Worm (Caenorhabditis elegans) whole organism, midembryonic: ENCODE data around the gene nduf-11.

Experiments used
- T22C8.4 ChIP-seq: fragments of 200-800 bp; sonication (Bioruptor generic); IDR thresholded peaks from 2 replicates; pipeline ENCODE4 v1.3.6; 2022; ENCODE audit warnings: missing genetic modification characterization, missing compliant biosample characterization
- cog-1 ChIP-seq: sonication (generic microtip); optimal IDR thresholded peaks from 2 replicates; lab custom pipeline; 2016; ENCODE audit warnings: missing genetic modification characterization, missing compliant biosample characterization
- flt-1 ChIP-seq: fragments of 200-800 bp; sonication (Bioruptor generic); IDR thresholded peaks from 2 replicates; pipeline ENCODE4 v1.3.6; 2022; ENCODE audit warnings: missing genetic modification characterization, missing compliant biosample characterization
- klf-2 ChIP-seq: fragments of 200-800 bp; sonication (Bioruptor generic); conservative IDR thresholded peaks from 2 replicates; pipeline ENCODE4 v1.3.6; 2022; ENCODE audit warnings: missing genetic modification reagents, missing genetic modification characterization, missing compliant biosample characterization
- med-1 ChIP-seq: sonication (generic microtip); optimal IDR thresholded peaks from 2 replicates; lab custom pipeline; 2017; ENCODE audit warnings: missing genetic modification characterization, mild to moderate bottlenecking, missing compliant biosample characterization, antibody characterized with exemption, missing genetic modification reagents; ENCODE audit not compliant: insufficient read depth
- ref-1 ChIP-seq: fragments of 200-800 bp; sonication (Bioruptor generic); conservative IDR thresholded peaks from 2 replicates; pipeline ENCODE4 v1.3.6; 2022; ENCODE audit warnings: missing genetic modification reagents, missing genetic modification characterization, missing compliant biosample characterization
- tab-1 ChIP-seq: fragments of 200-800 bp; sonication (Bioruptor generic); IDR thresholded peaks from 2 replicates; pipeline ENCODE4 v1.3.6; 2022; ENCODE audit warnings: missing genetic modification characterization, missing compliant biosample characterization
- ztf-23 ChIP-seq: fragments of 200-800 bp; sonication (Bioruptor generic); IDR thresholded peaks from 2 replicates; pipeline ENCODE4 v1.3.6; 2022; ENCODE audit warnings: missing genetic modification reagents, missing genetic modification characterization, missing compliant biosample characterization
- ztf-29 ChIP-seq: fragments of 200-800 bp; sonication (Bioruptor generic); IDR thresholded peaks from 2 replicates; pipeline ENCODE4 v1.3.6; 2022; ENCODE audit warnings: missing genetic modification reagents, missing genetic modification characterization, missing compliant biosample characterization

nduf-11 gene

DNA sequence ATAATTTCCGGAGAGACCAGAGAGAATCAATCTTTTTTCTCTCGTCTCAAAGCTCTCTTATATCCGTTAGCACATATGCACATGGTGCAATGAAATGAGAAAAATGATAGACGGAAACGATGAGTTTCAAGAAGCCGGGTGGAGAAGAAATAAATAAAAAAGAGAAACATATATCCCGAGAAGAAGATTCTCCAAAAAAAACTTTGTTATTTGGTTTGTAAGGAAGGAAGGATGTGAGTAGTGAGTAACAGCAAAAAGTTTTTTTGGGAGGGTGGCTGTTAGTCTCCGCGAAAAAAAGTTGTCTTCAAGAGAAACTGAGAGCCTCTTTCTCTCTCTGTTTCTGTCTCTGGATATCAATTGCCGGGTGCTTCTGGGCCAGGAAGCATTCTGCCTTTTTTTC lies 28.8 kb downstream of the nduf-11 start:
- TF ChIP-seq klf-2 = no peak
- TF ChIP-seq T22C8.4 (GFP tag; lab: Robert Waterston, UW) = no peak
- TF ChIP-seq ref-1 (GFP tag; lab: Robert Waterston, UW) = no peak
- TF ChIP-seq med-1 (GFP tag; lab: Kevin White, UChicago) = no peak
- no peak for TF ChIP-seq tab-1 (GFP tag; lab: Robert Waterston, UW)
- TF ChIP-seq ztf-29 (GFP tag; lab: Robert Waterston, UW) = no peak
- no peak for TF ChIP-seq ztf-23
- no peak for TF ChIP-seq cog-1 (tag; lab: Kevin White, UChicago)
- TF ChIP-seq flt-1 (GFP tag; lab: Robert Waterston, UW) = no peak

DNA sequence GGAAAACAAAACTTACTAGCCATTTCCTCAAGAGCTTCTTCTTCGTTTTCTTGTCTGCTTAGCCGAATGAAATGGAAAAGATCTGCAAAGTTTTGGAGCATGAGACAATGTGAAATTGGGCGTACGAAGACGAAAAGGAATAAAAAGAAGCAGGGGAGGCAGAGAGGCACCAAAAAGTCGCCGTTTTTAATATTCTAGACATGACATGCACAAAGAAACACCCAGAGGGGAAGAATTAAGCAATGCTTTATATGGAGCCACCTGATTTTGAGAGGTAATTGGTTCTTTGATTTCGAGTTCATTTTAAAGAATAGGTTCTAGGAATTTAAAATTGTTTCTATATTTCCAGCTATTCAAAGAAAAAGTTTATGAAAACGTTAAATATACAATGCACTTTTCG lies 31.3 kb downstream of the nduf-11 start, which contains the start of gene T24F1.4:
T24F1.4 (minus strand) TSS at position 101 of the 400 bp plus-strand sequence.
- TF ChIP-seq ztf-29 (GFP tag; lab: Robert Waterston, UW) = no peak
- no peak for TF ChIP-seq tab-1 (GFP tag; lab: Robert Waterston, UW)
- TF ChIP-seq flt-1 (GFP tag; lab: Robert Waterston, UW) = no peak
- TF ChIP-seq klf-2 = no peak
- TF ChIP-seq med-1 (GFP tag; lab: Kevin White, UChicago) = no peak
- no peak for TF ChIP-seq T22C8.4 (GFP tag; lab: Robert Waterston, UW)
- no peak for TF ChIP-seq ref-1 (GFP tag; lab: Robert Waterston, UW)
- TF ChIP-seq ztf-23 = no peak
- no peak for TF ChIP-seq cog-1 (tag; lab: Kevin White, UChicago)

DNA sequence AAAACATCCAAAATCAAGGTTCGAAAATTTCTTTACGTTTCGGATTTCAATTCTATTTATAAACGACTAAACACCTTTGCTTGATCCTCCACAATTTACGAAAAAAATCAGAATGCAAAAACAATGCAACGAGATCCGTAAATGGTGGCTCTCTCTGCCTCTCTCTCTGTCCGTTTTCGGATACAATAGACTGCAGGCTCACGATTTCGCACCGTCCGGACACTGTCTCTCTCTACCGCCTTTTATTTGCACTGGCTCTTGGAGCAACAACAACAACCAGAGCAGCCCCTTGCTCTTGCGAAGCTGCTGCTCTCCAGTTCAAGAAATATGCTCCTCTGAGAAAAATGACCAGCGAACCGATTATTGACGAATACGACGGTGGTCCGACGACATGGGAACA lies 33.2 kb downstream of the nduf-11 start, which contains the start of gene T24F1.7:
T24F1.7 (plus strand) TSS at position 301 of the 400 bp plus-strand sequence.
- no peak for TF ChIP-seq ztf-23
- no peak for TF ChIP-seq klf-2
- TF ChIP-seq tab-1 (GFP tag; lab: Robert Waterston, UW) = 0 out of 2 replicates have a peak, but pooled peaks have one; percentile 13

DNA sequence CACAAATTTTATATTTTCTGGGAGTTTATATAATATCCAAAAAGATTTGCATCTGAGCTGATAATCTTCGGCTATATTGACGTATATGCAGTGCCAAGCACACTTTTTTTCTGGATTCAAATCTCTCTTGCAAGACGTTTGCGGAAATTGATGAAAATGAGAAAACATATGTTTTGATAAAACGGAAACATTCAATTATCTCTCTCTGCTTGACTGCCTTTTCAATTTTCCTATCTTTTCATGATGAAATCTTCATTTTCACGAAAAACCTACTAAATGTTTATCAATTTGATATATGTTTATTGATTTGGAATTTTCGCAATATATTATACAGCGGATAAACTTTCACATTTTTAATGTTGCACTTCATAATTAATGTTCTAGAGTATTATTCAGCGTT lies 37.5 kb downstream of the nduf-11 start:
- TF ChIP-seq ref-1 (GFP tag; lab: Robert Waterston, UW) = no peak
- no peak for TF ChIP-seq flt-1 (GFP tag; lab: Robert Waterston, UW)
- no peak for TF ChIP-seq tab-1 (GFP tag; lab: Robert Waterston, UW)
- no peak for TF ChIP-seq cog-1 (tag; lab: Kevin White, UChicago)
- no peak for TF ChIP-seq T22C8.4 (GFP tag; lab: Robert Waterston, UW)
- TF ChIP-seq ztf-29 (GFP tag; lab: Robert Waterston, UW) = no peak
- TF ChIP-seq ztf-23 = no peak
- TF ChIP-seq klf-2 = no peak
- TF ChIP-seq med-1 (GFP tag; lab: Kevin White, UChicago) = no peak

DNA sequence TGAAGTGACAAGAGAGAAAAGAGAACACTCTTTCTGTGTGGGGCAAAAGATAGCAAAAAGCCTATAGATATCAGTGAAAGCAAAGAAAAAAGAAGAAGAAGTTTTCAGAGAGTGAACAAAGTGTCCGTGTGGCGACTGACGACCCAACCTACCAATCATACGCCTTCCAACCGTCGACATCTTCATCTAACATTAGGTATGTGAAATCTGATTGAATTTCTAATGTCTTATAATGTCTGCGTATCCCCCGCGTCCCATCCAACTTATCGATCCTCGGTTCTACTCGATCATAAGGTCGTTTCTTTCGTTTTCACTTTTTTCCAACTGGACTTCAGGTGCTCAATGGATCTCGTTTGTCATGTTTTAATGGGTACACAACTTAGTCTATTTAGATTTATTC lies 38.1 kb downstream of the nduf-11 start:
- TF ChIP-seq flt-1 (GFP tag; lab: Robert Waterston, UW) = no peak
- TF ChIP-seq tab-1 (GFP tag; lab: Robert Waterston, UW) = no peak
- no peak for TF ChIP-seq med-1 (GFP tag; lab: Kevin White, UChicago)
- no peak for TF ChIP-seq ref-1 (GFP tag; lab: Robert Waterston, UW)
- TF ChIP-seq ztf-23 = no peak
- TF ChIP-seq cog-1 (tag; lab: Kevin White, UChicago) = no peak
- no peak for TF ChIP-seq klf-2
- no peak for TF ChIP-seq ztf-29 (GFP tag; lab: Robert Waterston, UW)
- TF ChIP-seq T22C8.4 (GFP tag; lab: Robert Waterston, UW) = no peak

DNA sequence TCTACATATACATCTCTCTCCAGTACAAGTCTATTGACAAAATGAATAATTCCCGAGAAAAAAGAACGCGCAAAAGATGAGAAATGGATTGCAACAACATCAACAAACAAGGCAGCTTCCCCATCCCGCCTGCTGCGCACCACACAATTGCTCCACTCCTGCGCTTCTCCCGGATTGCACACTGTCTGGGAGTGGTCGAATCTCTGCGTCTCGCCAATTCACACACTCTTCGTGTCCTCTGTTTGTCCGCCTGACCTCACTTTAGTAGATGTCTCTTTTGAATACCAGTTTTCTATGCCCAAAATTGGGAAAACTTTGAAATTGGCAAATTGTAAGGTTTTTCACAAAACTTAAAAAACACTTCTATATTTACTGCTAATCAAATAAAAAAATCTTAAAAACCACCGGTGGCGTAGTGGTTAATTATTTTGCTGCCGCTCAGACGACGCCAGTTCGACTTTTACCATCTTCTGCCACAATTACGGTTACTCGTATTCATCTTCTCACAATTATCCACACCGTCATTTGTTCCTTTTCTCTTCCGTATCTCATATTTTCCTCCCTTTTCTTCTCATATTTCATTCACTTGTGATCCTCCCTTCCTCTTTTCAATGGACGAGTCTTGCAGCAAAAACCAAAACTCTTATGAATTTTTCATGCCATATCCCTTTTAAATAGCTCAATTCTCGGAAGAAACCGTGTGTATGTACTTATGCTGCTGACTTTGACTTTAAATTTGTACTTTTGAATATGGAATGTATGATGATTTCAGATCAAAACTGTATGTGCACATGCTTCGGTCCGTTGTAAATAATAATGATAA lies 39.6 kb downstream of the nduf-11 start, which contains the start of gene rsf-1:
rsf-1 (plus strand) TSS at position 773 of the 823 bp plus-strand sequence.
- TF ChIP-seq ref-1 (GFP tag; lab: Robert Waterston, UW) (no peak), T22C8.4 (GFP tag; lab: Robert Waterston, UW) (no peak), cog-1 (tag; lab: Kevin White, UChicago) (peak; percentile 44), med-1 (GFP tag; lab: Kevin White, UChicago) (no peak), ztf-23 (no peak)

DNA sequence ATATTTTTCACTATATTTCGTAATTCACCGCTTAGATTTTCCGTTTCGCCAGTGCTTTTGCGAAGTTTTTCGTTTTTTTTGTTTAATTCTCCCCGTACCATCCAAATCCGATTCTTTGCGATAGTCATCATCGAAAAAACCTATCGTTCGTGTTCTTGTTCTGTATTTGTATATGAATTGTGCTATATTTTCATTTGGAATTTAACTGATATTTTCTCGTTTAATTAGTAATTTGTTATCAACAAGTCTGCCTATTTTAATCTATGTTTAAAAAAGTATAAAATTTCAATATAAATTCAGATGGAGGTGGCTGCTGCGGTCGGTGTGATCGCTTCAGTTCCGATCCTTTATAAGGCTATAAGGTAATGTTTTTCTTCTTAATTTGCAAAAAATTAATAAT lies 42.8 kb downstream of the nduf-11 start, which contains the start of gene samp-1:
samp-1 (plus strand) TSS at position 301 of the 400 bp plus-strand sequence.
- TF ChIP-seq cog-1 (tag; lab: Kevin White, UChicago) (no peak), med-1 (GFP tag; lab: Kevin White, UChicago) (no peak), T22C8.4 (GFP tag; lab: Robert Waterston, UW) (no peak), tab-1 (GFP tag; lab: Robert Waterston, UW) (no peak), ztf-29 (GFP tag; lab: Robert Waterston, UW) (no peak), flt-1 (GFP tag; lab: Robert Waterston, UW) (no peak), klf-2 (no peak), ztf-23 (no peak), ref-1 (GFP tag; lab: Robert Waterston, UW) (no peak)

DNA sequence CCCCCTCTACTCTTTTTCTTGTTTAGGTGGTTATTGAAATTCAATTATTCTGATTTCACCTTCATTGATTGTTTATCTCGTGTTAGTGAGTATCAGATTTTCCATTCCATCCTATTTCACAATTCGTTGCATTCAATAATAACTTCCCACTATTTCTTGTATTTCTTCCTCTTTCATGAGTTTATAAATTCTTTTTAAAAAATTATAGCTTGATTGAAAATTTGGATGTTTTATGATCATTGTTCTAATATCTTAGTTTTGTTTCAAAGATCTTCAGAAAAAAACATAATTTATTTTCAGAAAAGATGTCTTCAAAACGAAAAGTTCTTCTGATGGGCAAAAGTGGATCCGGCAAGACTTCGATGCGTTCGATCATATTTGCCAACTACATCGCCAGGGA lies 44.4 kb downstream of the nduf-11 start, which contains the start of gene raga-1:
raga-1 (plus strand) TSS at position 301 of the 400 bp plus-strand sequence.
- TF ChIP-seq tab-1 (GFP tag; lab: Robert Waterston, UW) = no peak

DNA sequence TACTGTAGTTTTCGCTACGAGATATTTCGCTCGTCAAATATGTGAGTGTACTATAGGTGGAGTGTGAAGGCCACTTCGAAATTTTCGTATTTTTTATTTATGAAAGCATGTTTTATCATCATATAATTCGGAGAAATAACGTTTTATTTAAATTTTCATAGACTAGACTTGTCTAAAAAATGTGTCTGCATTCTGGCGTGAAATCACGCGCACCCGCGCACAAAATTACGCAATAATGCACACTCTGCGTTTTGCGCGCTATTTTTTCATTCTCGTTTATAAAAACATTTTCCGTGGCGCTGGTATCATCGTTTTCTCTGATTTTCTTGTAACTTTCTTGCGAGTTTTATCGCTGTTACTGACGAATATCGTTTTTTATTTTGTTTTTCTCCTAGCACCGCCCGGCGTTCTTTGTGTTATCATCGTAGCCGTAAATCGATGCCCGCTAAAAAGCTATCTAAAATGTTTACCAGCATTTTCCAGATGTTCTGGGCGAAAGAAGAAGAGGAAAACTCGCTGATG lies 48.1 kb downstream of the nduf-11 start, which contains the start of gene saps-1:
saps-1 (plus strand) TSS at position 472 of the 522 bp plus-strand sequence.
- no peak for TF ChIP-seq med-1 (GFP tag; lab: Kevin White, UChicago)
